Worm (Caenorhabditis elegans): Measurements from ENCODE around the gene cpin-1.

The cpin-1 gene

ce11 chrIV:9477135-9477928 lies 26.9 kb downstream of the cpin-1 start, which contains the start of gene wrt-3:
Gene wrt-3 (minus strand): TSS chrIV:9477456.
- TF ChIP-seq T20F7.1 (GFP tag; optimal IDR thresholded peaks at IDR 0.05) (peak; percentile 68), F26F4.8 (GFP tag; conservative IDR thresholded peaks at IDR 0.05) (peak; percentile 93), daf-8 (GFP tag; IDR thresholded peaks at IDR 0.05) (no peak), saeg-2 (GFP tag; IDR thresholded peaks at IDR 0.05) (no peak; the same call in 1 of the 2 replicates), nhr-48 (tag; optimal IDR thresholded peaks at IDR 0.05) (peak; percentile 76), ceh-20 (GFP tag; IDR thresholded peaks at IDR 0.05) (no peak), lin-13 (GFP tag; optimal IDR thresholded peaks at IDR 0.05) (no peak), jun-1 (tag; optimal IDR thresholded peaks at IDR 0.05) (no peak), daf-12 (tag; optimal IDR thresholded peaks at IDR 0.05) (no peak), dmd-6 (GFP tag; IDR thresholded peaks at IDR 0.05) (no peak), lin-38 (GFP tag; IDR thresholded peaks at IDR 0.05) (no peak), dpl-1 (GFP tag; optimal IDR thresholded peaks at IDR 0.05) (no peak), aly-2 (tag; optimal IDR thresholded peaks at IDR 0.05) (no peak), hlh-11 (tag; optimal IDR thresholded peaks at IDR 0.05) (no peak), ces-1 (GFP tag; optimal IDR thresholded peaks at IDR 0.05) (no peak), nhr-237 (tag; optimal IDR thresholded peaks at IDR 0.05) (no peak), Y75B8A.6 (GFP tag; IDR thresholded peaks at IDR 0.05) (no peak; the same call in 1 of the 2 replicates), tra-1 (GFP tag; IDR thresholded peaks at IDR 0.05) (peak; percentile 79), nhr-28 (tag; optimal IDR thresholded peaks at IDR 0.05) (peak; percentile 13), hlh-30 (tag; optimal IDR thresholded peaks at IDR 0.05; ENCODE audit: insufficient read depth) (no peak), php-3 (GFP tag; IDR thresholded peaks at IDR 0.05) (no peak), T26A8.4 (GFP tag; IDR thresholded peaks at IDR 0.05) (no peak), spr-1 (tag; optimal IDR thresholded peaks at IDR 0.05) (peak; percentile 74), lim-7 (GFP tag; IDR thresholded peaks at IDR 0.05) (no peak; the same call in none of the 2 replicates), nhr-76 (tag; optimal IDR thresholded peaks at IDR 0.05) (no peak), mxl-2 (GFP tag; conservative IDR thresholded peaks at IDR 0.05) (0 out of 2 replicates have a peak, but pooled peaks have one; percentile 20), lin-39 (tag; optimal IDR thresholded peaks at IDR 0.05) (no peak), madf-9 (GFP tag; conservative IDR thresholded peaks at IDR 0.05) (peak; percentile 82), D1046.2 (GFP tag; IDR thresholded peaks at IDR 0.05) (peak; percentile 92), dve-1 (tag; optimal IDR thresholded peaks at IDR 0.05; ENCODE audit: insufficient read depth) (no peak), zip-11 (GFP tag; IDR thresholded peaks at IDR 0.05) (peak; percentile 79; the same call in 1 of the 2 replicates), madf-5 (GFP tag; IDR thresholded peaks at IDR 0.05) (peak; percentile 89 to 92), ctbp-1 (GFP tag; IDR thresholded peaks at IDR 0.05) (no peak; the same call in 1 of the 2 replicates), Y5F2A.4 (GFP tag; optimal IDR thresholded peaks at IDR 0.05) (peak; percentile 89), hmg-1.1 (GFP tag; IDR thresholded peaks at IDR 0.05) (peak; percentile 81), zfp-2 (tag; optimal IDR thresholded peaks at IDR 0.05) (peak; percentile 46), ceh-62 (tag; optimal IDR thresholded peaks at IDR 0.05) (no peak), lin-29 (GFP tag; IDR thresholded peaks at IDR 0.05) (peak; percentile 49; the same call in 1 of the 2 replicates), aha-1 (tag) (peak; percentile 86), lin-1 (GFP tag; IDR thresholded peaks at IDR 0.05) (no peak; the same call in none of the 2 replicates), nhr-10 (tag; optimal IDR thresholded peaks at IDR 0.05) (no peak), tag-97 (GFP tag; IDR thresholded peaks at IDR 0.05) (no peak), pqm-1 (tag; optimal IDR thresholded peaks at IDR 0.05) (no peak), set-16 (GFP tag; IDR thresholded peaks at IDR 0.05) (no peak), zip-2 (tag; optimal IDR thresholded peaks at IDR 0.05) (no peak), cey-2 (tag; optimal IDR thresholded peaks at IDR 0.05; ENCODE audit: borderline replicate concordance, insufficient read depth) (no peak), lsy-2 (tag; optimal IDR thresholded peaks at IDR 0.05) (peak in 1 of 2 experiments; percentile 12), nhr-102 (tag; optimal IDR thresholded peaks at IDR 0.05) (no peak), nhr-6 (tag; optimal IDR thresholded peaks at IDR 0.05) (peak; percentile 32), nhr-111 (GFP tag; optimal IDR thresholded peaks at IDR 0.05) (peak; percentile 94)
